Worm (Caenorhabditis elegans) whole organism, L4 larva: Measurements from ENCODE around the gene eng-1.

ENCODE experiments used
- D1046.2 ChIP-seq: fragments of 200-800 bp; sonication (Bioruptor generic); IDR thresholded peaks from 2 replicates; pipeline ENCODE4 v1.3.6; 2022; ENCODE audit warnings: missing genetic modification characterization, missing compliant biosample characterization
- F10B5.3 ChIP-seq: sonication (generic microtip); optimal IDR thresholded peaks from 2 replicates; lab custom pipeline; 2016; ENCODE audit warnings: mild to moderate bottlenecking, missing genetic modification characterization, missing compliant biosample characterization
- F37D6.2 ChIP-seq: sonication (generic microtip); optimal IDR thresholded peaks from 2 replicates; lab custom pipeline; 2016; ENCODE audit warnings: mild to moderate bottlenecking, missing genetic modification characterization, missing compliant biosample characterization
- R02D3.7 ChIP-seq: fragments of 150-350 bp; sonication (generic microtip); optimal IDR thresholded peaks from 3 replicates; lab custom pipeline; 2014; ENCODE audit warnings: missing biosample characterization, missing genetic modification characterization
- T26A8.4 ChIP-seq: fragments of 200-800 bp; sonication (Bioruptor generic); IDR thresholded peaks from 2 replicates; pipeline ENCODE4 v1.3.6; 2022; ENCODE audit warnings: missing genetic modification characterization, missing compliant biosample characterization
- Y105C5A.15 ChIP-seq: fragments of 200-800 bp; sonication (Bioruptor generic); IDR thresholded peaks from 2 replicates; pipeline ENCODE4 v1.3.6; 2022; ENCODE audit warnings: missing genetic modification characterization, missing compliant biosample characterization
- Y5F2A.4 ChIP-seq: fragments of 200-800 bp; sonication (Bioruptor generic); optimal IDR thresholded peaks from 2 replicates; lab custom pipeline; 2018; ENCODE audit warnings: mild to moderate bottlenecking, missing genetic modification characterization, missing compliant biosample characterization
- aha-1 ChIP-seq: fragments of 150-350 bp; peaks from one replicate; lab custom pipeline; 2014; ENCODE audit warnings: missing biosample characterization, missing genetic modification characterization
- ama-1 ChIP-seq: fragments of 150-350 bp; optimal IDR thresholded peaks from 2 replicates; lab custom pipeline; 2014; ENCODE audit warnings: inconsistent platforms, mixed read lengths
- arid-1 ChIP-seq: fragments of 200-800 bp; sonication (Bioruptor generic); conservative IDR thresholded peaks from 2 replicates; pipeline ENCODE4 v1.3.6; 2022; ENCODE audit warnings: missing genetic modification reagents, missing genetic modification characterization, missing compliant biosample characterization
- attf-4 ChIP-seq: sonication (generic microtip); optimal IDR thresholded peaks from 3 replicates; lab custom pipeline; 2017; ENCODE audit warnings: missing biosample characterization, missing genetic modification characterization
- ceh-20 ChIP-seq: fragments of 200-800 bp; sonication (Bioruptor generic); IDR thresholded peaks from 2 replicates; pipeline ENCODE4 v1.3.6; 2022; ENCODE audit warnings: missing genetic modification reagents, missing genetic modification characterization, missing compliant biosample characterization
- ces-1 ChIP-seq: fragments of 150-350 bp; sonication (generic microtip); optimal IDR thresholded peaks from 4 replicates; lab custom pipeline; 2014; ENCODE audit warnings: missing biosample characterization, missing genetic modification reagents, missing genetic modification characterization
- cey-2 ChIP-seq: sonication (generic microtip); optimal IDR thresholded peaks from 3 replicates; lab custom pipeline; 2017; ENCODE audit warnings: missing genetic modification characterization, mild to moderate bottlenecking, missing compliant biosample characterization, antibody characterized with exemption, borderline replicate concordance; ENCODE audit not compliant: insufficient read depth
- ctbp-1 ChIP-seq: fragments of 200-800 bp; sonication (Bioruptor generic); IDR thresholded peaks from 2 replicates; pipeline ENCODE4 v1.3.6; 2022; ENCODE audit warnings: missing genetic modification reagents, missing genetic modification characterization, missing compliant biosample characterization
- daf-16 ChIP-seq, 3 experiments: sonication (generic microtip); optimal IDR thresholded peaks; 2 replicates each; lab custom pipeline; 2016 to 2017; ENCODE audit warnings: missing genetic modification characterization in 3 of 3, missing genetic modification reagents in 3 of 3, mild to moderate bottlenecking in 2 of 3, missing compliant biosample characterization in 2 of 3, missing biosample characterization in 1 of 3, moderate library complexity in 1 of 3
- daf-19 ChIP-seq: fragments of 200-800 bp; sonication (Bioruptor generic); conservative IDR thresholded peaks from 2 replicates; pipeline ENCODE4 v1.3.6; 2022; ENCODE audit warnings: missing genetic modification characterization, missing compliant biosample characterization
- egl-27 ChIP-seq: sonication (generic microtip); optimal IDR thresholded peaks from 3 replicates; lab custom pipeline; 2017; ENCODE audit warnings: missing biosample characterization, missing genetic modification reagents, missing genetic modification characterization
- fos-1 ChIP-seq: fragments of 150-350 bp; optimal IDR thresholded peaks from 2 replicates; lab custom pipeline; 2014; ENCODE audit warnings: missing biosample characterization, missing genetic modification characterization
- hlh-11 ChIP-seq: fragments of 200-800 bp; sonication (Bioruptor generic); optimal IDR thresholded peaks from 2 replicates; lab custom pipeline; 2018; ENCODE audit warnings: mild to moderate bottlenecking, missing genetic modification characterization, missing compliant biosample characterization
- jun-1 ChIP-seq: fragments of 150-350 bp; optimal IDR thresholded peaks from 2 replicates; lab custom pipeline; 2014; ENCODE audit warnings: missing biosample characterization, missing genetic modification reagents, missing genetic modification characterization
- lin-1 ChIP-seq: fragments of 200-800 bp; sonication (Bioruptor generic); IDR thresholded peaks from 2 replicates; pipeline ENCODE4 v1.3.6; 2022; ENCODE audit warnings: missing genetic modification reagents, missing genetic modification characterization, missing compliant biosample characterization
- lin-39 ChIP-seq: fragments of 150-350 bp; optimal IDR thresholded peaks from 2 replicates; lab custom pipeline; 2014; ENCODE audit warnings: missing biosample characterization, missing genetic modification reagents, missing genetic modification characterization
- madf-5 ChIP-seq, 2 experiments: fragments of 200-800 bp; sonication (Bioruptor generic); IDR thresholded peaks; 2 replicates each; pipeline ENCODE4 v1.3.6; 2022; ENCODE audit warnings: missing compliant biosample characterization in 2 of 2, missing genetic modification characterization in 2 of 2
- madf-9 ChIP-seq: fragments of 200-800 bp; sonication (Bioruptor generic); conservative IDR thresholded peaks from 2 replicates; pipeline ENCODE4 v1.3.6; 2022; ENCODE audit warnings: missing genetic modification reagents, missing genetic modification characterization, missing compliant biosample characterization
- mdl-1 ChIP-seq, 2 experiments: fragments of 150-350 bp in 1 of 2; sonication (generic microtip) in 1 of 2; optimal IDR thresholded peaks; 2 replicates each; lab custom pipeline; 2014 to 2017; ENCODE audit warnings: missing biosample characterization in 2 of 2, missing genetic modification characterization in 2 of 2
- mdt-29 ChIP-seq: fragments of 200-800 bp; sonication (Bioruptor generic); IDR thresholded peaks from 2 replicates; pipeline ENCODE4 v1.3.6; 2022; ENCODE audit warnings: missing genetic modification reagents, missing genetic modification characterization, missing compliant biosample characterization
- mep-1 ChIP-seq: fragments of 150-350 bp; sonication (generic microtip); optimal IDR thresholded peaks from 3 replicates; lab custom pipeline; 2014; ENCODE audit warnings: missing biosample characterization, missing genetic modification characterization
- mxl-3 ChIP-seq: fragments of 200-800 bp; sonication (Bioruptor generic); optimal IDR thresholded peaks from 2 replicates; lab custom pipeline; 2018; ENCODE audit warnings: mild to moderate bottlenecking, missing genetic modification characterization, missing compliant biosample characterization
- nhr-11 ChIP-seq: fragments of 150-350 bp; optimal IDR thresholded peaks from 2 replicates; lab custom pipeline; 2014; ENCODE audit warnings: missing biosample characterization, missing genetic modification characterization
- nhr-111 ChIP-seq: fragments of 200-800 bp; sonication (Bioruptor generic); optimal IDR thresholded peaks from 2 replicates; lab custom pipeline; 2018; ENCODE audit warnings: mild to moderate bottlenecking, missing genetic modification characterization, missing compliant biosample characterization
- nhr-237 ChIP-seq: sonication (generic microtip); optimal IDR thresholded peaks from 2 replicates; lab custom pipeline; 2017; ENCODE audit warnings: missing biosample characterization, missing genetic modification characterization
- nhr-28 ChIP-seq: fragments of 150-350 bp; optimal IDR thresholded peaks from 2 replicates; lab custom pipeline; 2014; ENCODE audit warnings: missing biosample characterization, missing genetic modification characterization
- pha-4 ChIP-seq, 2 experiments: fragments of 150-350 bp in 1 of 2; fragments of 200-800 bp in 1 of 2; sonication (Bioruptor generic) in 1 of 2; IDR thresholded peaks in 1 of 2; optimal IDR thresholded peaks in 1 of 2; 2 replicates each; pipeline versions ENCODE4 v1.3.6 to Lab custom; 2014 to 2022; ENCODE audit warnings: missing genetic modification characterization in 2 of 2, missing genetic modification reagents in 2 of 2, missing biosample characterization in 1 of 2, missing compliant biosample characterization in 1 of 2
- set-16 ChIP-seq: fragments of 200-800 bp; sonication (Bioruptor generic); IDR thresholded peaks from 2 replicates; pipeline ENCODE4 v1.3.6; 2022; ENCODE audit warnings: missing genetic modification reagents, missing genetic modification characterization, missing compliant biosample characterization
- snpc-4 ChIP-seq: fragments of 150-350 bp; optimal IDR thresholded peaks from 2 replicates; lab custom pipeline; 2014; ENCODE audit warnings: missing biosample characterization, missing genetic modification characterization
- spr-3 ChIP-seq: fragments of 200-800 bp; sonication (Bioruptor generic); optimal IDR thresholded peaks from 2 replicates; lab custom pipeline; 2018; ENCODE audit warnings: mild to moderate bottlenecking, missing genetic modification characterization, missing compliant biosample characterization
- tra-1 ChIP-seq: fragments of 200-800 bp; sonication (Bioruptor generic); IDR thresholded peaks from 2 replicates; pipeline ENCODE4 v1.3.6; 2022; ENCODE audit warnings: missing genetic modification reagents, missing genetic modification characterization, missing compliant biosample characterization
- unc-39 ChIP-seq: sonication (generic microtip); optimal IDR thresholded peaks from 2 replicates; lab custom pipeline; 2017; ENCODE audit warnings: missing biosample characterization, missing genetic modification characterization
- vab-7 ChIP-seq: fragments of 200-800 bp; sonication (Bioruptor generic); IDR thresholded peaks from 2 replicates; pipeline ENCODE4 v1.3.6; 2022; ENCODE audit warnings: missing genetic modification reagents, missing genetic modification characterization, missing compliant biosample characterization
- zfp-2 ChIP-seq: sonication (generic microtip); optimal IDR thresholded peaks from 2 replicates; lab custom pipeline; 2016; ENCODE audit warnings: mild to moderate bottlenecking, missing genetic modification characterization, missing compliant biosample characterization
- ztf-7 ChIP-seq: fragments of 150-350 bp; optimal IDR thresholded peaks from 2 replicates; lab custom pipeline; 2014; ENCODE audit warnings: missing biosample characterization, missing genetic modification characterization

eng-1 gene

ce11 chrIII:5835163-5835871 lies 33.0 kb downstream of the eng-1 start (continued):
- peak in 1 of 2 experiments; percentile 1 for TF ChIP-seq daf-16 (GFP tag; optimal IDR thresholded peaks at IDR 0.05; lab: Kevin White, UChicago)
- TF ChIP-seq daf-16 (tag; optimal IDR thresholded peaks at IDR 0.05; lab: Kevin White, UChicago) = peak; percentile 69
- no peak for TF ChIP-seq egl-27 (tag; lab: Kevin White, UChicago)
- TF ChIP-seq F10B5.3 (tag; lab: Kevin White, UChicago) = no peak
- no peak for TF ChIP-seq madf-9 (GFP tag; lab: Robert Waterston, UW)
- no peak for TF ChIP-seq madf-5 (GFP tag; IDR thresholded peaks at IDR 0.05; lab: Robert Waterston, UW)
- TF ChIP-seq hlh-11 (tag; lab: Kevin White, UChicago) = peak; percentile 82
- TF ChIP-seq cey-2 (tag; lab: Kevin White, UChicago) = no peak
- no peak for TF ChIP-seq nhr-237
- TF ChIP-seq attf-4 (tag; lab: Kevin White, UChicago) = no peak
- TF ChIP-seq zfp-2 = no peak
- TF ChIP-seq ztf-7 (tag; lab: Kevin White, UChicago) = peak; percentile 16
- peak; percentile 27 for TF ChIP-seq mep-1 (tag; lab: Kevin White, UChicago)
- no peak for TF ChIP-seq unc-39 (tag; lab: Kevin White, UChicago)
- TF ChIP-seq Y5F2A.4 = no peak
- TF ChIP-seq nhr-11 (tag; lab: Kevin White, UChicago) = peak; percentile 25
- TF ChIP-seq fos-1 = no peak
- peak in 1 of 2 experiments; percentile 31 for TF ChIP-seq mdl-1 (tag; optimal IDR thresholded peaks at IDR 0.05; lab: Kevin White, UChicago)
- no peak for TF ChIP-seq ctbp-1
- peak; percentile 41; the same call in 1 of the 2 replicates for TF ChIP-seq tra-1 (GFP tag; lab: Robert Waterston, UW)
- peak; percentile 13; the same call in 1 of the 2 replicates for TF ChIP-seq ceh-20
- no peak for TF ChIP-seq R02D3.7 (tag; lab: Kevin White, UChicago)
- TF ChIP-seq snpc-4 = no peak
- TF ChIP-seq Y105C5A.15 = no peak
- no peak for TF ChIP-seq F37D6.2 (tag; lab: Kevin White, UChicago)
- TF ChIP-seq mxl-3 (GFP tag; lab: Kevin White, UChicago) = peak; percentile 63
- no peak for TF ChIP-seq D1046.2 (GFP tag; lab: Robert Waterston, UW)
- peak; percentile 50 for TF ChIP-seq set-16 (GFP tag; lab: Robert Waterston, UW)
- TF ChIP-seq T26A8.4 = no peak
- no peak for TF ChIP-seq lin-39
- TF ChIP-seq lin-1 (GFP tag; lab: Robert Waterston, UW) = 0 out of 2 replicates have a peak, but pooled peaks have one; percentile 44
- no peak for TF ChIP-seq nhr-111 (GFP tag; lab: Kevin White, UChicago)
- TF ChIP-seq nhr-28 = peak; percentile 92
- no peak for TF ChIP-seq pha-4 (GFP tag; IDR thresholded peaks at IDR 0.05; lab: Robert Waterston, UW)
- TF ChIP-seq pha-4 (tag; optimal IDR thresholded peaks at IDR 0.05; lab: Kevin White, UChicago) = no peak
- no peak for TF ChIP-seq spr-3 (GFP tag; lab: Kevin White, UChicago)
- TF ChIP-seq jun-1 = no peak
- no peak for TF ChIP-seq arid-1 (GFP tag; lab: Robert Waterston, UW)

- TF ChIP-seq ces-1 (GFP tag; lab: Kevin White, UChicago) (peak; percentile 39), vab-7 (GFP tag; lab: Robert Waterston, UW) (0 out of 2 replicates have a peak, but pooled peaks have one; percentile 15), nhr-11 (tag; lab: Kevin White, UChicago) (no peak), attf-4 (tag; lab: Kevin White, UChicago) (no peak), daf-19 (no peak), ama-1 (peak; percentile 26), nhr-237 (no peak), mdt-29 (GFP tag; lab: Robert Waterston, UW) (no peak), aha-1 (tag; lab: Kevin White, UChicago) (peak; percentile 80), egl-27 (tag; lab: Kevin White, UChicago) (no peak)
- TF ChIP-seq, all 104 proteins: peak for 4
These were observed 33.6 kb downstream of the eng-1 start for ce11 chrIII:5834663-5835062.
